Fruit fly (Drosophila melanogaster): ENCODE results near the gene CG4558.

CG4558 gene

dm6 chrX:6855366-6856200 lies 6.0 kb downstream of the CG4558 start (continued):
- TF ChIP-seq bcd (GFP tag; optimal IDR thresholded peaks at IDR 0.05) = peak; percentile 84
- no peak for TF ChIP-seq CG15073 (GFP tag; optimal IDR thresholded peaks at IDR 0.05)
- peak; percentile 50 for TF ChIP-seq ab (GFP tag; optimal IDR thresholded peaks at IDR 0.05)
- no peak for TF ChIP-seq fru (optimal IDR thresholded peaks at IDR 0.05)
- no peak for TF ChIP-seq Hey (tag; optimal IDR thresholded peaks at IDR 0.05)
- peak; percentile 26; the same call in 1 of the 2 replicates for TF ChIP-seq Rfx (GFP tag; IDR thresholded peaks at IDR 0.05)
- no peak for TF ChIP-seq HLH4C (GFP tag; IDR thresholded peaks at IDR 0.05; ENCODE audit: partially characterized antibody)
- no peak for TF ChIP-seq ERR (GFP tag; optimal IDR thresholded peaks at IDR 0.05)
- TF ChIP-seq NFAT (GFP tag; IDR thresholded peaks at IDR 0.05) = no peak
- TF ChIP-seq CG14667 (GFP tag; IDR thresholded peaks at IDR 0.05) = peak; percentile 51
- TF ChIP-seq Side (GFP tag; optimal IDR thresholded peaks at IDR 0.05) = peak; percentile 60
- TF ChIP-seq CG12299 (tag; optimal IDR thresholded peaks at IDR 0.05) = peak; percentile 88
- peak; percentile 9 for TF ChIP-seq CG4617 (GFP tag; optimal IDR thresholded peaks at IDR 0.05; ENCODE audit: borderline replicate concordance)
- peak; percentile 78 for TF ChIP-seq CG43689 (GFP tag; IDR thresholded peaks at IDR 0.05)
- TF ChIP-seq slbo (GFP tag; IDR thresholded peaks at IDR 0.05) = peak; percentile 81
- TF ChIP-seq ssp (GFP tag; IDR thresholded peaks at IDR 0.05) = peak; percentile 44; the same call in 1 of the 2 replicates
- peak; percentile 61 for TF ChIP-seq CG6813 (GFP tag; optimal IDR thresholded peaks at IDR 0.05)
- TF ChIP-seq Myb (GFP tag; optimal IDR thresholded peaks at IDR 0.05) = peak; percentile 50
- no peak for TF ChIP-seq GATAe (GFP tag; conservative IDR thresholded peaks at IDR 0.05)
- TF ChIP-seq toy (GFP tag; IDR thresholded peaks at IDR 0.05) = no peak
- peak; percentile 74 for TF ChIP-seq CG12942 (GFP tag; optimal IDR thresholded peaks at IDR 0.05)
- peak; percentile 84 for TF ChIP-seq tx (GFP tag; optimal IDR thresholded peaks at IDR 0.05)
- peak; percentile 91 for TF ChIP-seq Dek (tag; optimal IDR thresholded peaks at IDR 0.05)
- TF ChIP-seq chn (GFP tag; optimal IDR thresholded peaks at IDR 0.05) = peak; percentile 82
- TF ChIP-seq ato (GFP tag; IDR thresholded peaks at IDR 0.05; ENCODE audit: partially characterized antibody) = no peak
- peak; percentile 56; the same call in 2 of the 3 replicates for TF ChIP-seq CG7357 (GFP tag; IDR thresholded peaks at IDR 0.05)
- TF ChIP-seq Blimp-1 (GFP tag; optimal IDR thresholded peaks at IDR 0.05) = peak; percentile 80
- peak; percentile 75 for TF ChIP-seq CG7786 (GFP tag; optimal IDR thresholded peaks at IDR 0.05)
- TF ChIP-seq YL-1 (GFP tag; optimal IDR thresholded peaks at IDR 0.05) = peak; percentile 74
- TF ChIP-seq ATbp (GFP tag; optimal IDR thresholded peaks at IDR 0.05) = peak; percentile 77
- peak; percentile 66 for TF ChIP-seq disco-r (GFP tag; optimal IDR thresholded peaks at IDR 0.05)
- no peak for TF ChIP-seq CG17186 (GFP tag; optimal IDR thresholded peaks at IDR 0.05)
- TF ChIP-seq CG6272 (GFP tag; IDR thresholded peaks at IDR 0.05) = 0 out of 2 replicates have a peak, but pooled peaks have one; percentile 14
- no peak for TF ChIP-seq Taf1 (GFP tag; IDR thresholded peaks at IDR 0.05)
- TF ChIP-seq CG7963 (GFP tag; IDR thresholded peaks at IDR 0.05; ENCODE audit: partially characterized antibody) = no peak
- TF ChIP-seq CG7928 (GFP tag; optimal IDR thresholded peaks at IDR 0.05) = no peak
- TF ChIP-seq CG42726 (GFP tag; IDR thresholded peaks at IDR 0.05; ENCODE audit: partially characterized antibody) = no peak
- no peak for TF ChIP-seq hb (GFP tag; IDR thresholded peaks at IDR 0.05; ENCODE audit: partially characterized antibody)
- TF ChIP-seq CG9437 (GFP tag; optimal IDR thresholded peaks at IDR 0.05) = peak; percentile 91
- peak; percentile 66 for TF ChIP-seq CG5245 (GFP tag; optimal IDR thresholded peaks at IDR 0.05)
- TF ChIP-seq CG17568 (GFP tag; optimal IDR thresholded peaks at IDR 0.05) = peak; percentile 84
- TF ChIP-seq ara (GFP tag; IDR thresholded peaks at IDR 0.05) = peak; percentile 60; the same call in 1 of the 2 replicates
- TF ChIP-seq CG4282 (GFP tag; optimal IDR thresholded peaks at IDR 0.05) = peak; percentile 8
- TF ChIP-seq CG12219 (GFP tag; optimal IDR thresholded peaks at IDR 0.05) = peak; percentile 64
- peak; percentile 76 for TF ChIP-seq CG14710 (tag; optimal IDR thresholded peaks at IDR 0.05)
- peak in 1 of 2 experiments; percentile 93 for TF ChIP-seq tll (GFP tag; optimal IDR thresholded peaks at IDR 0.05)
- peak; percentile 88 for TF ChIP-seq seq (GFP tag; IDR thresholded peaks at IDR 0.05)
- peak; percentile 81 for TF ChIP-seq CG9609 (GFP tag; optimal IDR thresholded peaks at IDR 0.05)
- TF ChIP-seq jing (GFP tag; optimal IDR thresholded peaks at IDR 0.05) = peak; percentile 89

All from whole organism, embryonic.